Worm (Caenorhabditis elegans) whole organism, L1 larva: ENCODE results near the gene clec-146.

ENCODE experiments used
- blmp-1 ChIP-seq: fragments of 150-350 bp; optimal IDR thresholded peaks from 2 replicates; lab custom pipeline; 2014; ENCODE audit warnings: missing biosample characterization, missing genetic modification characterization
- ceh-82 ChIP-seq, 3 experiments: fragments of 150-350 bp in 1 of 3; sonication (generic microtip) in 2 of 3; optimal IDR thresholded peaks; 2 replicates each; lab custom pipeline; 2014 to 2017; ENCODE audit warnings: missing biosample characterization in 3 of 3, missing genetic modification characterization in 3 of 3
- jun-1 ChIP-seq: fragments of 150-350 bp; optimal IDR thresholded peaks from 2 replicates; lab custom pipeline; 2014; ENCODE audit warnings: missing biosample characterization, missing genetic modification reagents, missing genetic modification characterization
- lin-13 ChIP-seq: fragments of 150-350 bp; optimal IDR thresholded peaks from 2 replicates; lab custom pipeline; 2014; ENCODE audit warnings: missing biosample characterization, missing genetic modification reagents, missing genetic modification characterization
- nhr-12 ChIP-seq: sonication (generic microtip); optimal IDR thresholded peaks from 2 replicates; lab custom pipeline; 2017; ENCODE audit warnings: missing biosample characterization, missing genetic modification characterization
- nhr-28 ChIP-seq: fragments of 150-350 bp; optimal IDR thresholded peaks from 2 replicates; lab custom pipeline; 2014; ENCODE audit warnings: missing biosample characterization, missing genetic modification characterization
- unc-98 ChIP-seq: fragments of 200-800 bp; sonication (Bioruptor generic); IDR thresholded peaks from 2 replicates; pipeline ENCODE4 v1.3.6; 2022; ENCODE audit warnings: missing genetic modification characterization, missing compliant biosample characterization
- ztf-11 ChIP-seq, 2 experiments: sonication (generic microtip); optimal IDR thresholded peaks; 2 replicates each; lab custom pipeline; 2016 to 2017; ENCODE audit warnings: missing genetic modification characterization in 2 of 2, missing biosample characterization in 1 of 2, missing compliant biosample characterization in 1 of 2

ce11 chrII:13540956-13541355 lies 52.6 kb downstream of the clec-146 start, which contains the start of the genes noa-1 and Y48E1B.17:
- no peak for TF ChIP-seq nhr-12 (tag; lab: Kevin White, UChicago)
- TF ChIP-seq nhr-28 (tag; lab: Kevin White, UChicago): no peak
- TF ChIP-seq ztf-11 (tag; optimal IDR thresholded peaks at IDR 0.05; lab: Kevin White, UChicago): no peak
- no peak for TF ChIP-seq jun-1
- no peak for TF ChIP-seq ceh-82 (tag; optimal IDR thresholded peaks at IDR 0.05; lab: Kevin White, UChicago)
- TF ChIP-seq blmp-1 (tag; lab: Kevin White, UChicago): no peak
- no peak for TF ChIP-seq unc-98
- TF ChIP-seq lin-13 (GFP tag; lab: Kevin White, UChicago): no peak
